Worm (Caenorhabditis elegans) whole organism, mixed stage, embryonic: ENCODE measurements around the gene mec-10.

Source experiments
- ceh-43 ChIP-seq: fragments of 200-800 bp; sonication (Bioruptor generic); optimal IDR thresholded peaks from 2 replicates; lab custom pipeline; 2018; ENCODE audit warnings: mild to moderate bottlenecking, missing genetic modification characterization, moderate library complexity, missing compliant biosample characterization
- ceh-83 ChIP-seq: fragments of 200-800 bp; sonication (Bioruptor generic); optimal IDR thresholded peaks from 2 replicates; lab custom pipeline; 2018; ENCODE audit warnings: mild to moderate bottlenecking, missing genetic modification characterization, missing compliant biosample characterization
- ces-1 ChIP-seq: fragments of 150-350 bp; optimal IDR thresholded peaks from 2 replicates; lab custom pipeline; 2014; ENCODE audit warnings: missing biosample characterization, missing genetic modification reagents, missing genetic modification characterization
- drap-1 ChIP-seq: fragments of 200-800 bp; sonication (Bioruptor generic); optimal IDR thresholded peaks from 3 replicates; lab custom pipeline; 2018; ENCODE audit warnings: mild to moderate bottlenecking, missing genetic modification characterization, missing compliant biosample characterization
- lin-13 ChIP-seq: fragments of 150-350 bp; optimal IDR thresholded peaks from 2 replicates; lab custom pipeline; 2014; ENCODE audit warnings: missing biosample characterization, missing genetic modification characterization
- mab-5 ChIP-seq: fragments of 150-350 bp; optimal IDR thresholded peaks from 2 replicates; lab custom pipeline; 2014; ENCODE audit warnings: missing biosample characterization, missing genetic modification characterization
- mep-1 ChIP-seq: fragments of 150-350 bp; optimal IDR thresholded peaks from 2 replicates; lab custom pipeline; 2017; ENCODE audit warnings: missing biosample characterization, missing genetic modification reagents, missing genetic modification characterization, inconsistent platforms
- mls-2 ChIP-seq: sonication (generic microtip); optimal IDR thresholded peaks from 2 replicates; lab custom pipeline; 2016; ENCODE audit warnings: mild to moderate bottlenecking, missing genetic modification characterization, moderate library complexity, missing compliant biosample characterization
- nhr-237 ChIP-seq: fragments of 150-350 bp; optimal IDR thresholded peaks from 2 replicates; lab custom pipeline; 2014; ENCODE audit warnings: missing biosample characterization, missing genetic modification characterization
- pha-4 ChIP-seq: fragments of 150-350 bp; optimal IDR thresholded peaks from 2 replicates; lab custom pipeline; 2018; ENCODE audit warnings: missing biosample characterization, missing genetic modification reagents, missing genetic modification characterization
- snpc-4 ChIP-seq: fragments of 150-350 bp; optimal IDR thresholded peaks from 2 replicates; lab custom pipeline; 2014; ENCODE audit warnings: missing biosample characterization, missing genetic modification characterization
- unc-62 ChIP-seq: fragments of 150-350 bp; optimal IDR thresholded peaks from 2 replicates; lab custom pipeline; 2014; ENCODE audit warnings: missing biosample characterization, missing genetic modification reagents, missing genetic modification characterization
- zip-8 ChIP-seq: fragments of 150-350 bp; optimal IDR thresholded peaks from 2 replicates; lab custom pipeline; 2014; ENCODE audit warnings: missing biosample characterization, missing genetic modification characterization

DNA sequence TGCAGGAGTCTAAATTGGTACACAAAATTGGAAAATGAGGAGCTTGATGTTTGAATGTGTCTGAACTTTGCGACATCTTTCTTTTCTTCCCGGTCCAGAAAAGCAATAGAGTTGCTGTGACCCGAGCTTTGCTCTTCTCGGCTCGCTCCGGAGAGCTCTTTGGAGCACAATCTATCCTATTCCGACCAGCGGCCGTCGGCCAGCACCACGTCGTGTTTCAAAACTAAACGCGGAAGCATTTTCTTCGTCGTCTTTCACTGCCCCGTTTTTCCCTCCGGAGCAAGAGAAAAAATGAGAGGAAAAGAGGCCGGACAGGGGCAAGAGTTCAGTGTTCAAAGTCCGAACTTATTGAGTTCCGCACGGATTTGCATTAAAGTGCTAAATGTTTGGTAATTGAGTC lies 8.9 kb upstream of the mec-10 start:
- TF ChIP-seq unc-62 (GFP tag; lab: Kevin White, UChicago) (no peak), mep-1 (tag; lab: Kevin White, UChicago) (no peak), nhr-237 (no peak), ceh-83 (GFP tag; lab: Kevin White, UChicago) (no peak), ces-1 (GFP tag; lab: Kevin White, UChicago) (no peak), lin-13 (no peak), snpc-4 (tag; lab: Kevin White, UChicago) (no peak), pha-4 (no peak), mls-2 (tag; lab: Kevin White, UChicago) (no peak), mab-5 (tag; lab: Kevin White, UChicago) (no peak), drap-1 (no peak), zip-8 (tag; lab: Kevin White, UChicago) (no peak), ceh-43 (GFP tag; lab: Kevin White, UChicago) (no peak)
